Worm (Caenorhabditis elegans) whole organism, young adult: ENCODE measurements around the gene H04M03.3.

Source experiments
- C06A6.2 ChIP-seq: fragments of 200-800 bp; sonication (Bioruptor generic); conservative IDR thresholded peaks from 2 replicates; pipeline ENCODE4 v1.3.6; 2022; ENCODE audit warnings: missing genetic modification characterization, missing compliant biosample characterization
- F49E8.2 ChIP-seq: sonication (generic microtip); optimal IDR thresholded peaks from 3 replicates; lab custom pipeline; 2017; ENCODE audit warnings: missing genetic modification characterization, mild to moderate bottlenecking, missing compliant biosample characterization, antibody characterized with exemption, moderate library complexity; ENCODE audit not compliant: insufficient read depth
- F52B5.7 ChIP-seq: sonication (generic microtip); optimal IDR thresholded peaks from 2 replicates; lab custom pipeline; 2016; ENCODE audit warnings: mild to moderate bottlenecking, missing genetic modification characterization, missing compliant biosample characterization
- aptf-2 ChIP-seq: fragments of 200-800 bp; sonication (Bioruptor generic); conservative IDR thresholded peaks from 2 replicates; pipeline ENCODE4 v1.3.6; 2022; ENCODE audit warnings: missing genetic modification reagents, missing genetic modification characterization, missing compliant biosample characterization
- atf-7 ChIP-seq: sonication (generic microtip); optimal IDR thresholded peaks from 2 replicates; lab custom pipeline; 2017; ENCODE audit warnings: mild to moderate bottlenecking, missing genetic modification characterization, missing compliant biosample characterization
- athp-1 ChIP-seq: sonication (generic microtip); optimal IDR thresholded peaks from 2 replicates; lab custom pipeline; 2017; ENCODE audit warnings: mild to moderate bottlenecking, missing genetic modification characterization, missing compliant biosample characterization
- attf-5 ChIP-seq: fragments of 200-800 bp; sonication (Bioruptor generic); optimal IDR thresholded peaks from 2 replicates; lab custom pipeline; 2018; ENCODE audit warnings: mild to moderate bottlenecking, missing genetic modification characterization, missing compliant biosample characterization
- cebp-2 ChIP-seq: fragments of 200-800 bp; sonication (Bioruptor generic); IDR thresholded peaks from 2 replicates; pipeline ENCODE4 v1.3.6; 2022; ENCODE audit warnings: missing genetic modification characterization, missing compliant biosample characterization
- ceh-100 ChIP-seq: fragments of 200-800 bp; sonication (Bioruptor generic); IDR thresholded peaks from 2 replicates; pipeline ENCODE4 v1.3.6; 2022; ENCODE audit warnings: missing genetic modification reagents, missing genetic modification characterization, missing compliant biosample characterization
- ceh-27 ChIP-seq: fragments of 200-800 bp; sonication (Bioruptor generic); optimal IDR thresholded peaks from 2 replicates; lab custom pipeline; 2018; ENCODE audit warnings: mild to moderate bottlenecking, missing genetic modification characterization, moderate library complexity, missing compliant biosample characterization
- ceh-58 ChIP-seq: fragments of 200-800 bp; sonication (Bioruptor generic); IDR thresholded peaks from 2 replicates; pipeline ENCODE4 v1.3.6; 2022; ENCODE audit warnings: missing genetic modification characterization, missing compliant biosample characterization
- ceh-79 ChIP-seq: sonication (generic microtip); optimal IDR thresholded peaks from 2 replicates; lab custom pipeline; 2017; ENCODE audit warnings: mild to moderate bottlenecking, missing genetic modification characterization, missing compliant biosample characterization
- dox-1 ChIP-seq: fragments of 200-800 bp; sonication (Bioruptor generic); IDR thresholded peaks from 2 replicates; pipeline ENCODE4 v1.3.6; 2022; ENCODE audit warnings: missing genetic modification reagents, missing genetic modification characterization, missing compliant biosample characterization
- dpff-1 ChIP-seq: sonication (generic microtip); optimal IDR thresholded peaks from 2 replicates; lab custom pipeline; 2017; ENCODE audit warnings: mild to moderate bottlenecking, missing genetic modification characterization, missing compliant biosample characterization
- dpl-1 ChIP-seq: fragments of 150-350 bp; optimal IDR thresholded peaks from 2 replicates; lab custom pipeline; 2014; ENCODE audit warnings: missing biosample characterization, missing genetic modification reagents, missing genetic modification characterization
- gei-17 ChIP-seq: fragments of 200-800 bp; sonication (Bioruptor generic); optimal IDR thresholded peaks from 2 replicates; lab custom pipeline; 2018; ENCODE audit warnings: mild to moderate bottlenecking, missing genetic modification characterization, missing compliant biosample characterization
- hmg-1.2 ChIP-seq: fragments of 200-800 bp; sonication (Bioruptor generic); IDR thresholded peaks from 2 replicates; pipeline ENCODE4 v1.3.6; 2022; ENCODE audit warnings: missing genetic modification reagents, missing genetic modification characterization, missing compliant biosample characterization
- lin-26 ChIP-seq: fragments of 200-800 bp; sonication (Bioruptor generic); IDR thresholded peaks from 2 replicates; pipeline ENCODE4 v1.3.6; 2022; ENCODE audit warnings: missing genetic modification reagents, missing genetic modification characterization, missing compliant biosample characterization
- lir-1 ChIP-seq: fragments of 200-800 bp; sonication (Bioruptor generic); conservative IDR thresholded peaks from 2 replicates; pipeline ENCODE4 v1.3.6; 2022; ENCODE audit warnings: missing genetic modification reagents, missing genetic modification characterization, missing compliant biosample characterization
- lsl-1 ChIP-seq: fragments of 200-800 bp; sonication (Bioruptor generic); optimal IDR thresholded peaks from 2 replicates; lab custom pipeline; 2018; ENCODE audit warnings: mild to moderate bottlenecking, missing genetic modification characterization, moderate library complexity, missing compliant biosample characterization
- madf-10 ChIP-seq: sonication (generic microtip); optimal IDR thresholded peaks from 2 replicates; lab custom pipeline; 2016; ENCODE audit warnings: mild to moderate bottlenecking, missing genetic modification characterization, missing compliant biosample characterization
- madf-6 ChIP-seq: fragments of 200-800 bp; sonication (Bioruptor generic); IDR thresholded peaks from 2 replicates; pipeline ENCODE4 v1.3.6; 2022; ENCODE audit warnings: missing genetic modification reagents, missing genetic modification characterization, missing compliant biosample characterization
- mxl-1 ChIP-seq: sonication (generic microtip); optimal IDR thresholded peaks from 2 replicates; lab custom pipeline; 2016; ENCODE audit warnings: missing genetic modification characterization, missing compliant biosample characterization
- nfya-1 ChIP-seq: sonication (generic microtip); optimal IDR thresholded peaks from 2 replicates; lab custom pipeline; 2017; ENCODE audit warnings: antibody characterized with exemption, missing compliant biosample characterization, missing genetic modification characterization, borderline replicate concordance; ENCODE audit not compliant: insufficient read depth
- nhr-90 ChIP-seq: sonication (generic microtip); optimal IDR thresholded peaks from 2 replicates; lab custom pipeline; 2016; ENCODE audit warnings: missing genotype, mild to moderate bottlenecking, missing genetic modification characterization, missing compliant biosample characterization
- pha-4 ChIP-seq: fragments of 150-350 bp; sonication (generic microtip); optimal IDR thresholded peaks from 2 replicates; lab custom pipeline; 2014; ENCODE audit warnings: missing biosample characterization, missing genetic modification reagents, missing genetic modification characterization
- rpc-1 ChIP-seq, 2 experiments: fragments of 150-350 bp in 1 of 2; sonication (generic microtip) in 1 of 2; optimal IDR thresholded peaks; 2 replicates each; lab custom pipeline; 2014 to 2018; ENCODE audit warnings: missing biosample characterization in 1 of 2, missing genetic modification characterization in 1 of 2, missing genetic modification reagents in 1 of 2, missing genotype in 1 of 2
- sdz-38 ChIP-seq: sonication (generic microtip); optimal IDR thresholded peaks from 2 replicates; lab custom pipeline; 2016; ENCODE audit warnings: missing genotype, missing genetic modification characterization, missing compliant biosample characterization
- snpc-1.3 ChIP-seq: sonication (generic microtip); optimal IDR thresholded peaks from 2 replicates; lab custom pipeline; 2017; ENCODE audit warnings: missing genetic modification characterization, mild to moderate bottlenecking, missing compliant biosample characterization, antibody characterized with exemption, moderate library complexity, missing genotype, missing genetic modification reagents; ENCODE audit not compliant: insufficient read depth
- tbp1 ChIP-seq: fragments of 200-800 bp; sonication (Bioruptor generic); optimal IDR thresholded peaks from 2 replicates; lab custom pipeline; 2018; ENCODE audit warnings: mild to moderate bottlenecking, missing genetic modification characterization, missing compliant biosample characterization
- unc-62 ChIP-seq: fragments of 150-350 bp; optimal IDR thresholded peaks from 2 replicates; lab custom pipeline; 2014; ENCODE audit warnings: missing biosample characterization, missing genetic modification reagents, missing genetic modification characterization
- xnd-1 ChIP-seq: sonication (generic microtip); optimal IDR thresholded peaks from 2 replicates; lab custom pipeline; 2016; ENCODE audit warnings: missing genotype, missing genetic modification reagents, missing genetic modification characterization, missing compliant biosample characterization
- ztf-22 ChIP-seq: fragments of 200-800 bp; sonication (Bioruptor generic); optimal IDR thresholded peaks from 2 replicates; lab custom pipeline; 2018; ENCODE audit warnings: mild to moderate bottlenecking, missing genetic modification characterization, moderate library complexity, missing compliant biosample characterization
- ztf-26 ChIP-seq: sonication (generic microtip); optimal IDR thresholded peaks from 2 replicates; lab custom pipeline; 2017; ENCODE audit warnings: missing genetic modification characterization, missing compliant biosample characterization

The H04M03.3 gene

DNA sequence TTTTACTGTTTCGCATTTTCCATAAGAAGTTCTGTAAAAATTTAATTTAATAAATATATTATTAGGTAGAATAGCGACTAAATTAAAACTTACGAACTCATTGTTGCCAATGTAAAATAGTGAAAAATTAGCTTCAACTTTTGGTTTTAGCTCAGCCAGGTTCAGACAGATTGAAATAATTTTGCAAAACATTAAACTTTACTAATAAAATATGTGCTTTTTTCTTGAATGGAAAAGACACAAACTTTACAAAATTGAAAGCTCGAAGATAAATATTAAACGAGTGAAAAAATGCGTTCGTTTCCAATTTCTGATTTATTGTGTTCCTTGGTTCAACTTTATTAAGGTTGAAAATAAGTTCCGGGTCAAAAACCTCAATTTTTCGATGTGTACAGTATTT is 11.5 kb upstream of the H04M03.3 start, which contains the start of gene srv-22:
srv-22 (minus strand) TSS at position 101 of the 400 bp plus-strand sequence.
- TF ChIP-seq lir-1 (GFP tag; lab: Robert Waterston, UW) (no peak), hmg-1.2 (GFP tag; lab: Robert Waterston, UW) (no peak), mxl-1 (tag; lab: Kevin White, UChicago) (no peak), ceh-27 (GFP tag; lab: Kevin White, UChicago) (no peak), ztf-22 (GFP tag; lab: Kevin White, UChicago) (no peak), gei-17 (GFP tag; lab: Kevin White, UChicago) (no peak), F49E8.2 (tag; lab: Kevin White, UChicago) (no peak), rpc-1 (optimal IDR thresholded peaks at IDR 0.05; lab: Kevin White, UChicago) (no peak), rpc-1 (tag; optimal IDR thresholded peaks at IDR 0.05; lab: Kevin White, UChicago) (no peak), ceh-79 (tag; lab: Kevin White, UChicago) (no peak), dpff-1 (tag; lab: Kevin White, UChicago) (no peak), C06A6.2 (no peak), athp-1 (tag; lab: Kevin White, UChicago) (no peak), tbp1 (GFP tag; lab: Kevin White, UChicago) (no peak), ceh-100 (GFP tag; lab: Robert Waterston, UW) (no peak), F52B5.7 (no peak), lsl-1 (GFP tag; lab: Kevin White, UChicago) (no peak), dpl-1 (GFP tag; lab: Kevin White, UChicago) (no peak)

DNA sequence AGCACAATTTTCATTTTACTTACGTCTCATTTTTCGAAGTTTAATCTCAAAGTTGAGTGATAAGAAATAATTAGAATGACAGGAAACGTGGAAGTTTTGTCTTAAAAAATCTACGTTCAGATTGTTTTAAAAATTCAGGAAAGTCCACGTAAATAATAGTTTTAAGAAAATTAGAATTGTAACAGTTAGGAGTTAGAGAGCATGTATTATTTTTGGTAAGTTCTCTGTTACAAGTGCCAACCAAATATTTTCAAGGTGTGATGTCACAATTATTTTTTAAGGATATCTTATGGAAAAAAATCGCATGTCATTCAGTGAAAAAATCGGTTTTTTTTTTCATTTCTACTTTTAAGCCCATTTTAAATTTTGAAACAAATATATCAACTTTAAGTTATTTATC is 6.9 kb upstream of the H04M03.3 start, which contains the start of gene H04M03.11:
H04M03.11 (minus strand) TSS at position 101 of the 400 bp plus-strand sequence.
- no peak for TF ChIP-seq nhr-90
- TF ChIP-seq madf-6 (GFP tag; lab: Robert Waterston, UW): no peak
- no peak for TF ChIP-seq attf-5 (GFP tag; lab: Kevin White, UChicago)
- no peak for TF ChIP-seq lin-26 (GFP tag; lab: Robert Waterston, UW)
- TF ChIP-seq gei-17 (GFP tag; lab: Kevin White, UChicago): no peak
- no peak for TF ChIP-seq nfya-1 (tag; lab: Kevin White, UChicago)
- TF ChIP-seq unc-62 (GFP tag; lab: Kevin White, UChicago): no peak
- TF ChIP-seq ceh-58: no peak
- no peak for TF ChIP-seq atf-7 (tag; lab: Kevin White, UChicago)
- TF ChIP-seq sdz-38 (tag; lab: Kevin White, UChicago): no peak

DNA sequence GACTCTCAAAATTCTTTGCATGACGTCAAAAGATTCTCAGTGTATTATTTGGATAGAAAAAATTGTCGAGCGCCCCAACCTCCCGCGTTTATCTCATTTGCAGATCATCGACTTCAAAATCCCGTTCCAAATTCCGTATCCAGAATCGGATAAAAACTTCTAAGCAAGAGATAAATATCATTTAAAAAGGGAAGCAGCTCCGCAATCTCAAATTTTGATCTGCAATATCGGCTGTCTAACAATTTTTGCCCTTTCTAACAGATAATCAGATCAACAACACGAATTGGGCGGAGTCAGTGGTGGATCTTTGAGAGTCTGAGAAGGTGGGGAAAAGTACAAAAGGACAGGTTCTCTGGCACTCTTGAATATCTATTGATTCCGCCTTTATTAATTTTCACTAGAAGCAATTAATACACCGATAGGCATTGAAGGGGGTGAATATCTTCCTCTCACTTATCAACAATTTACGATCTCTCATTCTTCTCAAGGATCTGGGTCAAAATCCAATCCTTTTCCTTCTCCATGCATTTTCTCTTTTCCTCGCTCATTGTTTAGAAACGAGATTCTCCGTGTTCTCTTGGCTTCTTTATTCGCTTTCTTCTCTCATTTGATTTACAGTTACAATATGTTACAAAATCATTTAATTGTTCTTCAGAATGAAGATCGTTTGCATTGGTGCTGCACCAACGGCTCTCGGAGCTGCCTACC is 6.0 kb upstream of the H04M03.3 start, which contains the start of gene glf-1:
glf-1 (plus strand) TSS at position 656 of the 708 bp plus-strand sequence.
- TF ChIP-seq snpc-1.3 (tag; lab: Kevin White, UChicago): no peak
- no peak for TF ChIP-seq ceh-79 (tag; lab: Kevin White, UChicago)
- no peak for TF ChIP-seq xnd-1 (tag; lab: Kevin White, UChicago)
- no peak for TF ChIP-seq pha-4 (tag; lab: Kevin White, UChicago)
- no peak for TF ChIP-seq mxl-1 (tag; lab: Kevin White, UChicago)
- TF ChIP-seq dox-1 (GFP tag; lab: Robert Waterston, UW): no peak
- no peak for TF ChIP-seq aptf-2 (GFP tag; lab: Robert Waterston, UW)
- TF ChIP-seq ztf-26 (tag; lab: Kevin White, UChicago): no peak
- no peak for TF ChIP-seq attf-5 (GFP tag; lab: Kevin White, UChicago)
- TF ChIP-seq cebp-2 (GFP tag; lab: Robert Waterston, UW): no peak
- no peak for TF ChIP-seq madf-10
- no peak for TF ChIP-seq sdz-38 (tag; lab: Kevin White, UChicago)
